Fruit fly (Drosophila melanogaster) whole organism: ENCODE measurements around the gene PolI.

Experiments used
- CG8478 ChIP-seq: fragments of >200 bp; optimal IDR thresholded peaks from 2 replicates; lab custom pipeline; 2018; ENCODE audit warnings: inconsistent platforms
- Dll ChIP-seq: fragments of >200 bp; optimal IDR thresholded peaks from 2 replicates; lab custom pipeline; 2017
- pan ChIP-seq: fragments of >200 bp; optimal IDR thresholded peaks from 2 replicates; lab custom pipeline; 2017
- psq ChIP-seq: fragments of >200 bp; optimal IDR thresholded peaks from 2 replicates; lab custom pipeline; 2017
- usp ChIP-seq: fragments of >200 bp; optimal IDR thresholded peaks from 2 replicates; lab custom pipeline; 2017; ENCODE audit warnings: missing biosample characterization, missing genetic modification characterization, mixed read lengths

DNA sequence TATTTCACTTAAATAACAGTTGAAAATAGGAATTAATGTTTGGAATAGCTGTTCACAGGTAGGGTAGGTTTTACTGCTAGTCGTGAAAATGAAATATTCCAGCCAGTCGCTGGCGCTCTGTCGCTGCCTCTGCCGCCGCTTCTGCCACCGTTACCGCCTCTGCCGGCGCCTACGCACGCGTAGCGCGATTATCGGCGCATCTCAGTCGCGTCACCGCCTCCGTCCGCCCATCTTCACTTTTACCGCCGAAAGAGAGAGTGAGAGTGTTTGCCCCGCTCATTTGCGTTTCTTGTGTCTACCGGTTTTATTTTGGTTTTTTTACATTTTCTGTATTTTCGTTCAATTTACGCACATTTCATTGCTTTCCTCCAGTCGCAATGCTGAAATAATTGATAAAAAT is 18.2 kb downstream of the PolI start:
- TF ChIP-seq usp (GFP tag; lab: Kevin White, UChicago) (no peak), pan (lab: Kevin White, UChicago) (no peak), Dll (no peak), psq (lab: Kevin White, UChicago) (no peak), CG8478 (lab: Kevin White, UChicago) (no peak)
